Worm (Caenorhabditis elegans) whole organism, L1 larva: ENCODE results near the gene ncx-1.

Source experiments
- C04F5.9 ChIP-seq: sonication (generic microtip); optimal IDR thresholded peaks from 2 replicates; lab custom pipeline; 2016; ENCODE audit warnings: missing genetic modification characterization, missing compliant biosample characterization
- C16A3.4 ChIP-seq: fragments of 150-350 bp; optimal IDR thresholded peaks from 2 replicates; lab custom pipeline; 2014; ENCODE audit warnings: missing biosample characterization, missing genetic modification characterization
- C34B4.2 ChIP-seq: sonication (generic microtip); optimal IDR thresholded peaks from 2 replicates; lab custom pipeline; 2017; ENCODE audit warnings: mild to moderate bottlenecking, missing genetic modification characterization, missing compliant biosample characterization
- F16B12.6 ChIP-seq: fragments of 150-350 bp; optimal IDR thresholded peaks from 2 replicates; lab custom pipeline; 2014; ENCODE audit warnings: missing biosample characterization, missing genetic modification characterization
- Y116A8C.19 ChIP-seq: sonication (generic microtip); optimal IDR thresholded peaks from 2 replicates; lab custom pipeline; 2016; ENCODE audit warnings: missing compliant biosample characterization, missing genetic modification characterization, borderline replicate concordance
- aly-2 ChIP-seq: fragments of 150-350 bp; optimal IDR thresholded peaks from 2 replicates; lab custom pipeline; 2014; ENCODE audit warnings: missing biosample characterization, missing genetic modification characterization
- ama-1 ChIP-seq: fragments of 150-350 bp; optimal IDR thresholded peaks from 2 replicates; lab custom pipeline; 2014
- blmp-1 ChIP-seq: fragments of 150-350 bp; optimal IDR thresholded peaks from 2 replicates; lab custom pipeline; 2014; ENCODE audit warnings: missing biosample characterization, missing genetic modification characterization
- ceh-82 ChIP-seq, 3 experiments: fragments of 150-350 bp in 1 of 3; sonication (generic microtip) in 2 of 3; optimal IDR thresholded peaks; 2 replicates each; lab custom pipeline; 2014 to 2017; ENCODE audit warnings: missing biosample characterization in 3 of 3, missing genetic modification characterization in 3 of 3
- ceh-90 ChIP-seq: sonication (generic microtip); optimal IDR thresholded peaks from 2 replicates; lab custom pipeline; 2016; ENCODE audit warnings: missing genetic modification characterization, missing compliant biosample characterization
- dpl-1 ChIP-seq, 3 experiments: fragments of 150-350 bp in 2 of 3; sonication (generic microtip) in 1 of 3; optimal IDR thresholded peaks; 2 replicates each; lab custom pipeline; 2014 to 2017; ENCODE audit warnings: missing biosample characterization in 3 of 3, missing genetic modification characterization in 3 of 3, missing genetic modification reagents in 3 of 3
- dsc-1 ChIP-seq: sonication (generic microtip); optimal IDR thresholded peaks from 2 replicates; lab custom pipeline; 2016; ENCODE audit warnings: mild to moderate bottlenecking, missing genetic modification characterization, missing compliant biosample characterization
- efl-1 ChIP-seq, 4 experiments: fragments of 150-350 bp; optimal IDR thresholded peaks in 3 of 4; peaks in 1 of 4; 1 replicate in 1 of 4; 2 replicates in 3 of 4; lab custom pipeline; 2014; ENCODE audit warnings: missing biosample characterization in 2 of 4, missing genetic modification characterization in 2 of 4, missing genetic modification reagents in 2 of 4
- efl-3 ChIP-seq: fragments of 200-800 bp; sonication (Bioruptor generic); optimal IDR thresholded peaks from 2 replicates; lab custom pipeline; 2018; ENCODE audit warnings: mild to moderate bottlenecking, missing genetic modification characterization, missing compliant biosample characterization
- egl-13 ChIP-seq: sonication (generic microtip); optimal IDR thresholded peaks from 2 replicates; lab custom pipeline; 2016; ENCODE audit warnings: missing genotype, missing genetic modification reagents, missing genetic modification characterization, missing compliant biosample characterization
- egl-27 ChIP-seq, 2 experiments: fragments of 150-350 bp in 1 of 2; sonication (generic microtip); optimal IDR thresholded peaks; 3 replicates each; lab custom pipeline; 2017 to 2018; ENCODE audit warnings: missing biosample characterization in 2 of 2, missing genetic modification characterization in 2 of 2, missing genetic modification reagents in 2 of 2
- elt-2 ChIP-seq: sonication (generic microtip); optimal IDR thresholded peaks from 2 replicates; lab custom pipeline; 2016; ENCODE audit warnings: missing genetic modification characterization, mild to moderate bottlenecking, inconsistent platforms, missing compliant biosample characterization, missing genetic modification reagents
- fkh-10 ChIP-seq: sonication (generic microtip); optimal IDR thresholded peaks from 2 replicates; lab custom pipeline; 2017; ENCODE audit warnings: missing biosample characterization, missing genetic modification reagents, missing genetic modification characterization
- fkh-4 ChIP-seq: sonication (generic microtip); optimal IDR thresholded peaks from 2 replicates; lab custom pipeline; 2016; ENCODE audit warnings: missing compliant biosample characterization, missing genetic modification characterization, borderline replicate concordance
- fkh-8 ChIP-seq: sonication (generic microtip); optimal IDR thresholded peaks from 2 replicates; lab custom pipeline; 2016; ENCODE audit warnings: mild to moderate bottlenecking, missing genetic modification characterization, missing compliant biosample characterization
- grh-1 ChIP-seq: fragments of 200-800 bp; sonication (Bioruptor generic); IDR thresholded peaks from 2 replicates; pipeline ENCODE4 v1.3.6; 2022; ENCODE audit warnings: missing genetic modification reagents, missing genetic modification characterization, missing compliant biosample characterization
- hlh-4 ChIP-seq: sonication (generic microtip); optimal IDR thresholded peaks from 2 replicates; lab custom pipeline; 2016; ENCODE audit warnings: mild to moderate bottlenecking, missing genetic modification characterization, missing compliant biosample characterization
- hpl-2 ChIP-seq: fragments of 150-350 bp; optimal IDR thresholded peaks from 2 replicates; lab custom pipeline; 2014; ENCODE audit warnings: missing biosample characterization, missing genetic modification reagents, missing genetic modification characterization
- jun-1 ChIP-seq: fragments of 150-350 bp; optimal IDR thresholded peaks from 2 replicates; lab custom pipeline; 2014; ENCODE audit warnings: missing biosample characterization, missing genetic modification reagents, missing genetic modification characterization
- lin-13 ChIP-seq: fragments of 150-350 bp; optimal IDR thresholded peaks from 2 replicates; lab custom pipeline; 2014; ENCODE audit warnings: missing biosample characterization, missing genetic modification reagents, missing genetic modification characterization
- lin-14 ChIP-seq: fragments of 200-800 bp; sonication (Bioruptor generic); optimal IDR thresholded peaks from 2 replicates; lab custom pipeline; 2018; ENCODE audit warnings: mild to moderate bottlenecking, missing genetic modification characterization, moderate library complexity, missing compliant biosample characterization
- lin-35 ChIP-seq, 2 experiments: fragments of 150-350 bp; optimal IDR thresholded peaks; 2 replicates each; lab custom pipeline; 2014; ENCODE audit warnings: missing biosample characterization in 2 of 2, missing genetic modification characterization in 2 of 2, missing genetic modification reagents in 2 of 2
- mef-2 ChIP-seq: fragments of 150-350 bp; optimal IDR thresholded peaks from 2 replicates; lab custom pipeline; 2014; ENCODE audit warnings: missing biosample characterization, missing genetic modification characterization
- mep-1 ChIP-seq: fragments of 150-350 bp; optimal IDR thresholded peaks from 2 replicates; lab custom pipeline; 2014; ENCODE audit warnings: missing biosample characterization, missing genetic modification characterization
- nhr-11 ChIP-seq: fragments of 150-350 bp; optimal IDR thresholded peaks from 2 replicates; lab custom pipeline; 2014; ENCODE audit warnings: missing biosample characterization, missing genetic modification characterization
- nhr-12 ChIP-seq: sonication (generic microtip); optimal IDR thresholded peaks from 2 replicates; lab custom pipeline; 2017; ENCODE audit warnings: missing biosample characterization, missing genetic modification characterization
- nhr-19 ChIP-seq: fragments of 200-800 bp; sonication (Bioruptor generic); conservative IDR thresholded peaks from 2 replicates; pipeline ENCODE4 v1.3.6; 2022; ENCODE audit warnings: missing genetic modification characterization, missing compliant biosample characterization
- nhr-20 ChIP-seq: sonication (generic microtip); optimal IDR thresholded peaks from 2 replicates; lab custom pipeline; 2016; ENCODE audit warnings: mild to moderate bottlenecking, missing genetic modification characterization, missing compliant biosample characterization
- nhr-71 ChIP-seq: sonication (generic microtip); optimal IDR thresholded peaks from 2 replicates; lab custom pipeline; 2016; ENCODE audit warnings: mild to moderate bottlenecking, missing genetic modification characterization, moderate library complexity, missing compliant biosample characterization
- nhr-90 ChIP-seq: sonication (generic microtip); optimal IDR thresholded peaks from 2 replicates; lab custom pipeline; 2016; ENCODE audit warnings: mild to moderate bottlenecking, missing genetic modification characterization, missing compliant biosample characterization; ENCODE audit not compliant: poor library complexity
- pag-3 ChIP-seq: sonication (generic microtip); optimal IDR thresholded peaks from 2 replicates; lab custom pipeline; 2017; ENCODE audit warnings: missing genetic modification characterization, mild to moderate bottlenecking, missing compliant biosample characterization, antibody characterized with exemption, borderline replicate concordance; ENCODE audit not compliant: insufficient read depth
- pax-3 ChIP-seq: fragments of 200-800 bp; sonication (Bioruptor generic); optimal IDR thresholded peaks from 2 replicates; lab custom pipeline; 2018; ENCODE audit warnings: mild to moderate bottlenecking, missing genetic modification characterization, moderate library complexity, missing compliant biosample characterization
- pqm-1 ChIP-seq: sonication (generic microtip); optimal IDR thresholded peaks from 3 replicates; lab custom pipeline; 2017; ENCODE audit warnings: missing biosample characterization, missing genetic modification characterization
- sox-4 ChIP-seq: sonication (generic microtip); optimal IDR thresholded peaks from 2 replicates; lab custom pipeline; 2016; ENCODE audit warnings: missing genetic modification characterization, missing compliant biosample characterization
- sptf-1 ChIP-seq: fragments of 150-350 bp; optimal IDR thresholded peaks from 2 replicates; lab custom pipeline; 2014; ENCODE audit warnings: missing biosample characterization, missing genetic modification characterization
- sup-37 ChIP-seq: fragments of 200-800 bp; sonication (Bioruptor generic); optimal IDR thresholded peaks from 2 replicates; lab custom pipeline; 2018; ENCODE audit warnings: mild to moderate bottlenecking, missing genetic modification characterization, missing compliant biosample characterization
- swsn-7 ChIP-seq: sonication (generic microtip); optimal IDR thresholded peaks from 2 replicates; lab custom pipeline; 2016; ENCODE audit warnings: missing genetic modification characterization, missing compliant biosample characterization
- unc-130 ChIP-seq: fragments of 150-350 bp; optimal IDR thresholded peaks from 2 replicates; lab custom pipeline; 2017; ENCODE audit warnings: missing biosample characterization, missing genetic modification characterization, inconsistent platforms
- unc-86 ChIP-seq: sonication (generic microtip); optimal IDR thresholded peaks from 2 replicates; lab custom pipeline; 2016; ENCODE audit warnings: missing genetic modification characterization, missing compliant biosample characterization
- vab-15 ChIP-seq: sonication (generic microtip); optimal IDR thresholded peaks from 2 replicates; lab custom pipeline; 2017; ENCODE audit warnings: missing genotype, mild to moderate bottlenecking, missing genetic modification characterization, missing compliant biosample characterization
- zag-1 ChIP-seq: fragments of 150-350 bp; optimal IDR thresholded peaks from 2 replicates; lab custom pipeline; 2014; ENCODE audit warnings: missing biosample characterization, missing genetic modification characterization

The ncx-1 gene

DNA sequence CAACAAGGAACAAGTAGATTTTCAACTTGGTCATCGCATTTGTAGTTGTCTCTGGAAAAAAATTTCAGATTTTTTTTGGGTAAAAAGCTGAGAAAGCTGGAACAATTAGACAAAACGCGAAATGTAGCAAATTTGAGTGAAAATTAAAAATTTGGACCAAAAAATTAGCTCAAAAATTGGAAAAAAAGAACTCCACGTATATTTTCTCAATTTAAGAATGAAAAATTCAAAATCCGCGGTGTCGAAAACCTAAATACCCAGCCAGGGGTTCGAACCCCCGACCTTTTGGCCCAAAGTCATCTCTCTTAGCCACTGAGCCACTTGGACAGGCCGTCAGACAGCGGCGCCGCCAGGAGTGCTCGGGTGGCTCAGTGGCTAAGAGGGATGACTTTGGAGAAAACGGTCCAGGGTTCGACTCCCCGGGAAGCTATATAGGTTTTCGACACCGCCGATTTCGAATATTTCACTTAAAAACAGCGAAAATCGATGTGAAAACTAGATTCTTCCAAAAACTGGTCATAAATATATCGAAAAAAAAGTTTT, at the start of gene ncx-1:
ncx-1 (minus strand) TSS at position 51 of the 543 bp plus-strand sequence.
- TF ChIP-seq efl-1 (optimal IDR thresholded peaks at IDR 0.05; lab: Kevin White, UChicago) (no peak), efl-1 (GFP tag; optimal IDR thresholded peaks at IDR 0.05 in 1 of 2; lab: Kevin White, UChicago) (peak in 1 of 2 experiments; percentile 43), mef-2 (tag; lab: Kevin White, UChicago) (no peak), elt-2 (tag; lab: Kevin White, UChicago) (no peak)

DNA sequence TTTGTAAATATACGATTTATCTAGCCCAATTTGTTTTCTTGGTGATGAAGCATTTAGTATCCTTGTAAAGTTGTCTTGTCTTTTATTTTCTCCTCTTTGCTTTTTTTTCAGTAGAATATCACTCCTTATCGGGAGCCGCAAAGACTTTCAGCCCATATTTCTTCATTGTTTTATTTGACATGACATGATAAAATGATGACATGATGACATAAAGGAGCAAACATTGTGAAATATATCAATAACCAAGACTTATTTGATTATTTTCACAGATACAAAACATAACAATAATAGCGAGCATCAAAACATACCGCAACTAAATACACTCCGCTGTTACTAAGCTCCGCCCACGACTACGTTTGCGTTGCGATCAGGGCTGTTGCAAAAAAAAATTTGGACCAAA, 45.3 kb upstream of the ncx-1 start:
- TF ChIP-seq fkh-8 = no peak
- TF ChIP-seq hpl-2 (GFP tag; lab: Kevin White, UChicago) = no peak
- no peak for TF ChIP-seq grh-1
- TF ChIP-seq fkh-4 (tag; lab: Kevin White, UChicago) = no peak

DNA sequence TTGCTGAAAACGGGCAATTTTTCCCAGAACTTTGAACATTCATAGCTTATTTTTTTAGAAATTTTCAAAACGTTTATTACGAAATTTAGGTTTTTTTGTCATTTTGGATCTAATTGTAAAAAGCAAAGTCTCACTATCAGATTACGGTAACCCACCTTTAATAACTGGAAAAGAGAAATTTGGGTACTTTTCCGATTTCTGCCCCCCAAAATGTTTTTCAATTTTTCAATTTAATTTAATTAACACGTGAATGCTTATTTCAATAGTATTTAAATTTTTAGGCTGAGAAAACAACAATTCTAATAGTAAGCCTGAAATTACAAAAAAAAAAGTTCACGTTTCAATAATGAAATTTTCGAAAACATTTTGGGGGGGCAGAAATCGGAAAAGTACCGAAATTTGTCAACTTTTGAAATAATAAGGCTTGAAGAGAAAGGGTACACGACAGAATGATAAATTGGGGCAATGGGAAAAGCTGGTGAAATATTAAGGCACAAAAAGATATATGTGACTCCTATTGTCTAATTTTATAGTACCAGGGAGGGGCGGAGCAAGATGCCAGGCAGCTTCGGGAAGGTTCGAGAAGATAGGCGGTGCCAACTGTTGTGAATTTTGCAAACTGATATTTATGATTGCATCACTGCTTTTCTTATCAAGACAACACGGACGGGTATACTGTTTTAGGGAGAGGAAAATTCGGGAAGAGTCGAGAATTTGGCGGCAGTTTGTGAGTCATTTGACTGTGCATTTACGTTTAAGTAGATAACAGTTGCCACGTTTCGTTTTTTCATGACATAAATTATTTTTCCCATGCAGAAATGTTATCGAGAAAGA, 43.8 kb upstream of the ncx-1 start, which contains the start of gene F19B2.5:
F19B2.5 (minus strand) TSS at position 107 of the 834 bp plus-strand sequence.
- no peak for TF ChIP-seq egl-27 (tag; optimal IDR thresholded peaks at IDR 0.05; lab: Kevin White, UChicago)
- peak; percentile 99 for TF ChIP-seq elt-2 (tag; lab: Kevin White, UChicago)
- TF ChIP-seq nhr-90 (tag; lab: Kevin White, UChicago) = peak; percentile 47
- TF ChIP-seq C34B4.2 (tag; lab: Kevin White, UChicago) = no peak
- no peak for TF ChIP-seq grh-1
- no peak for TF ChIP-seq dpl-1 (GFP tag; optimal IDR thresholded peaks at IDR 0.05; lab: Kevin White, UChicago)
- TF ChIP-seq hlh-4 (tag; lab: Kevin White, UChicago) = no peak
- no peak for TF ChIP-seq ceh-90 (tag; lab: Kevin White, UChicago)
- no peak for TF ChIP-seq efl-3 (GFP tag; lab: Kevin White, UChicago)
- TF ChIP-seq C04F5.9 (tag; lab: Kevin White, UChicago) = no peak
- TF ChIP-seq egl-13 = no peak
- TF ChIP-seq ceh-82 (tag; optimal IDR thresholded peaks at IDR 0.05; lab: Kevin White, UChicago) = no peak
- TF ChIP-seq unc-86 (tag; lab: Kevin White, UChicago) = no peak
- no peak for TF ChIP-seq C16A3.4
- TF ChIP-seq blmp-1 (tag; lab: Kevin White, UChicago) = no peak
- no peak for TF ChIP-seq nhr-12
- TF ChIP-seq nhr-11 (tag; lab: Kevin White, UChicago) = no peak
- no peak for TF ChIP-seq zag-1 (tag; lab: Kevin White, UChicago)
- no peak for TF ChIP-seq Y116A8C.19 (tag; lab: Kevin White, UChicago)
- peak; percentile 67 for TF ChIP-seq nhr-71 (tag; lab: Kevin White, UChicago)
- TF ChIP-seq unc-130 (tag; lab: Kevin White, UChicago) = no peak
- no peak for TF ChIP-seq swsn-7 (tag; lab: Kevin White, UChicago)
- no peak for TF ChIP-seq sup-37 (GFP tag; lab: Kevin White, UChicago)
- no peak for TF ChIP-seq pag-3 (tag; lab: Kevin White, UChicago)
- no peak for TF ChIP-seq fkh-4 (tag; lab: Kevin White, UChicago)
- no peak for TF ChIP-seq mep-1 (tag; lab: Kevin White, UChicago)
- TF ChIP-seq lin-14 (GFP tag; lab: Kevin White, UChicago) = no peak
- peak; percentile 50 for TF ChIP-seq nhr-20 (tag; lab: Kevin White, UChicago)
- TF ChIP-seq nhr-19 (GFP tag; lab: Robert Waterston, UW) = 0 out of 2 replicates have a peak, but pooled peaks have one; percentile 8
- no peak for TF ChIP-seq sox-4 (tag; lab: Kevin White, UChicago)
- no peak for TF ChIP-seq fkh-10 (GFP tag; lab: Kevin White, UChicago)
- no peak for TF ChIP-seq aly-2
- TF ChIP-seq pqm-1 (tag; lab: Kevin White, UChicago) = peak; percentile 72
- TF ChIP-seq vab-15 = no peak
- no peak for TF ChIP-seq lin-13 (GFP tag; lab: Kevin White, UChicago)
- TF ChIP-seq F16B12.6 (tag; lab: Kevin White, UChicago) = no peak
- no peak for TF ChIP-seq dsc-1
- peak; percentile 66 for TF ChIP-seq jun-1 (tag; lab: Kevin White, UChicago)
- TF ChIP-seq lin-35 (GFP tag; optimal IDR thresholded peaks at IDR 0.05; lab: Kevin White, UChicago) = peak in 1 of 2 experiments; percentile 46
- TF ChIP-seq sptf-1 = no peak
- TF ChIP-seq ama-1 (lab: Kevin White, UChicago) = no peak
- peak; percentile 25 for TF ChIP-seq pax-3 (tag; lab: Kevin White, UChicago)
